Fruit fly (Drosophila melanogaster) whole organism, prepupa: ENCODE data around the gene CG11456.

ENCODE experiments used
- CG11902 ChIP-seq: fragments of 200-800 bp; sonication (Bioruptor generic); optimal IDR thresholded peaks from 3 replicates; lab custom pipeline; 2016; ENCODE audit warnings: missing biosample characterization, missing genetic modification characterization
- CG1621 ChIP-seq: fragments of 200-800 bp; sonication (Bioruptor generic); optimal IDR thresholded peaks from 3 replicates; lab custom pipeline; 2018; ENCODE audit warnings: missing biosample characterization, mild to moderate bottlenecking, missing genetic modification characterization
- CG16779 ChIP-seq: fragments of 200-800 bp; sonication (Bioruptor generic); optimal IDR thresholded peaks from 3 replicates; lab custom pipeline; 2017; ENCODE audit warnings: missing biosample characterization, mild to moderate bottlenecking, missing genetic modification characterization
- CG3032 ChIP-seq: fragments of 200-800 bp; optimal IDR thresholded peaks from 2 replicates; lab custom pipeline; 2019; ENCODE audit warnings: missing biosample characterization, mild to moderate bottlenecking, missing genetic modification characterization, moderate library complexity
- CG34406 ChIP-seq: fragments of 200-800 bp; sonication (Bioruptor generic); optimal IDR thresholded peaks from 3 replicates; lab custom pipeline; 2016; ENCODE audit warnings: missing biosample characterization, missing genetic modification characterization
- CG8119 ChIP-seq: fragments of 200-800 bp; sonication (Bioruptor generic); IDR thresholded peaks from 3 replicates; pipeline ENCODE4 v1.3.6; 2022; ENCODE audit warnings: missing biosample characterization, missing genetic modification characterization
- CG8632 ChIP-seq: fragments of 200-800 bp; sonication (Bioruptor generic); optimal IDR thresholded peaks from 3 replicates; lab custom pipeline; 2016; ENCODE audit warnings: missing biosample characterization, missing genetic modification characterization
- CG9139 ChIP-seq: fragments of 200-800 bp; sonication (Bioruptor generic); optimal IDR thresholded peaks from 3 replicates; lab custom pipeline; 2017; ENCODE audit warnings: missing biosample characterization, mild to moderate bottlenecking, missing genetic modification characterization
- Eip75B ChIP-seq: fragments of 200-800 bp; sonication (Bioruptor generic); optimal IDR thresholded peaks from 3 replicates; lab custom pipeline; 2016; ENCODE audit warnings: missing biosample characterization, missing genetic modification characterization
- Hr39 ChIP-seq: fragments of 200-800 bp; sonication (Bioruptor generic); optimal IDR thresholded peaks from 2 replicates; lab custom pipeline; 2016; ENCODE audit warnings: missing biosample characterization, missing genetic modification characterization
- fd85E ChIP-seq: fragments of 200-800 bp; sonication (Bioruptor generic); optimal IDR thresholded peaks from 3 replicates; lab custom pipeline; 2016; ENCODE audit warnings: missing biosample characterization, missing genetic modification characterization
- svp ChIP-seq: fragments of 200-800 bp; sonication (Bioruptor generic); peaks from one replicate; lab custom pipeline; 2016; ENCODE audit warnings: missing biosample characterization, missing genetic modification characterization

DNA sequence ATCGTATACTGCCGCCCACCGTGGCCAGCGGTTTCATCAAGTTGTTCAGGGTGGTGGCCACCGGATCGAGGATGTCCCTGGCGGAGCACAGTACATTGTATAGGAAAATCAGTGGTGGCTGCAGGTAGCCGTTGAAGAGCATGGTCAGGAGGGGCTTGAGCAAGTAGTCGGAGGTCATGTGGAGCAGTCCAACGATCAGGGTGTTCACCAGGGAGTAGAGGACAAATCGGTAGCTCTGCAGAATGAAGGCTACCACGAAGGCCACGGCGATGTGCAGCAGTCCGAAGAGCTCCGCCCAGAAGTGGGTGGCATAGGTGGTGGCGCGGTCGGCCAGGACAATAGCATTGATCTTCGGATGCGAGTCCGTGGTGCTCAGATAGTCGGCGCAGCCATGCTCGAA, 44.4 kb upstream of the CG11456 start:
- TF ChIP-seq CG11902 (GFP tag; lab: Kevin White, UChicago) (no peak), Hr39 (no peak), svp (GFP tag; lab: Kevin White, UChicago) (no peak), CG3032 (no peak), CG8119 (GFP tag; lab: Robert Waterston, UW) (no peak), CG16779 (tag; lab: Kevin White, UChicago) (no peak), CG1621 (tag; lab: Kevin White, UChicago) (no peak), CG9139 (GFP tag; lab: Kevin White, UChicago) (no peak), fd85E (no peak), Eip75B (GFP tag; lab: Kevin White, UChicago) (no peak), CG34406 (GFP tag; lab: Kevin White, UChicago) (no peak), CG8632 (GFP tag; lab: Kevin White, UChicago) (no peak)
